Worm (Caenorhabditis elegans) whole organism, L1 larva: Measurements from ENCODE around the gene Y53C12A.11.
A peak's percentile ranks its signal among the peaks of the same experiment; 100 is the strongest.

Source experiments
- C04F5.9 ChIP-seq: sonication (generic microtip); optimal IDR thresholded peaks from 2 replicates; lab custom pipeline; 2016; ENCODE audit warnings: missing genetic modification characterization, missing compliant biosample characterization
- C34B4.2 ChIP-seq: sonication (generic microtip); optimal IDR thresholded peaks from 2 replicates; lab custom pipeline; 2017; ENCODE audit warnings: mild to moderate bottlenecking, missing genetic modification characterization, missing compliant biosample characterization
- F16B12.6 ChIP-seq: fragments of 150-350 bp; optimal IDR thresholded peaks from 2 replicates; lab custom pipeline; 2014; ENCODE audit warnings: missing biosample characterization, missing genetic modification characterization
- aly-2 ChIP-seq: fragments of 150-350 bp; optimal IDR thresholded peaks from 2 replicates; lab custom pipeline; 2014; ENCODE audit warnings: missing biosample characterization, missing genetic modification characterization
- ama-1 ChIP-seq: fragments of 150-350 bp; optimal IDR thresholded peaks from 2 replicates; lab custom pipeline; 2014
- blmp-1 ChIP-seq: fragments of 150-350 bp; optimal IDR thresholded peaks from 2 replicates; lab custom pipeline; 2014; ENCODE audit warnings: missing biosample characterization, missing genetic modification characterization
- ceh-63 ChIP-seq: fragments of 200-800 bp; sonication (Bioruptor generic); optimal IDR thresholded peaks from 2 replicates; lab custom pipeline; 2018; ENCODE audit warnings: mild to moderate bottlenecking, missing genetic modification characterization, missing compliant biosample characterization
- ceh-8 ChIP-seq: fragments of 200-800 bp; sonication (Bioruptor generic); optimal IDR thresholded peaks from 2 replicates; lab custom pipeline; 2018; ENCODE audit warnings: mild to moderate bottlenecking, missing genetic modification characterization, moderate library complexity, missing compliant biosample characterization
- ceh-82 ChIP-seq, 3 experiments: fragments of 150-350 bp in 1 of 3; sonication (generic microtip) in 2 of 3; optimal IDR thresholded peaks; 2 replicates each; lab custom pipeline; 2014 to 2017; ENCODE audit warnings: missing biosample characterization in 3 of 3, missing genetic modification characterization in 3 of 3
- ces-1 ChIP-seq: fragments of 150-350 bp; optimal IDR thresholded peaks from 2 replicates; lab custom pipeline; 2014; ENCODE audit warnings: missing biosample characterization, missing genetic modification reagents, missing genetic modification characterization
- efl-1 ChIP-seq, 4 experiments: fragments of 150-350 bp; optimal IDR thresholded peaks in 3 of 4; peaks in 1 of 4; 1 replicate in 1 of 4; 2 replicates in 3 of 4; lab custom pipeline; 2014; ENCODE audit warnings: missing biosample characterization in 2 of 4, missing genetic modification characterization in 2 of 4, missing genetic modification reagents in 2 of 4
- efl-3 ChIP-seq: fragments of 200-800 bp; sonication (Bioruptor generic); optimal IDR thresholded peaks from 2 replicates; lab custom pipeline; 2018; ENCODE audit warnings: mild to moderate bottlenecking, missing genetic modification characterization, missing compliant biosample characterization
- egl-13 ChIP-seq: sonication (generic microtip); optimal IDR thresholded peaks from 2 replicates; lab custom pipeline; 2016; ENCODE audit warnings: missing genotype, missing genetic modification reagents, missing genetic modification characterization, missing compliant biosample characterization
- elt-2 ChIP-seq: sonication (generic microtip); optimal IDR thresholded peaks from 2 replicates; lab custom pipeline; 2016; ENCODE audit warnings: missing genetic modification characterization, mild to moderate bottlenecking, inconsistent platforms, missing compliant biosample characterization, missing genetic modification reagents
- elt-3 ChIP-seq, 6 experiments: fragments of 150-350 bp in 1 of 6; sonication (generic microtip); optimal IDR thresholded peaks; 2 replicates each; lab custom pipeline; 2017 to 2018; ENCODE audit warnings: missing biosample characterization in 6 of 6, missing genetic modification characterization in 6 of 6, inconsistent platforms in 1 of 6
- ets-5 ChIP-seq: fragments of 200-800 bp; sonication (Bioruptor generic); IDR thresholded peaks from 2 replicates; pipeline ENCODE4 v1.3.6; 2022; ENCODE audit warnings: missing genetic modification characterization, missing compliant biosample characterization
- fkh-10 ChIP-seq: sonication (generic microtip); optimal IDR thresholded peaks from 2 replicates; lab custom pipeline; 2017; ENCODE audit warnings: missing biosample characterization, missing genetic modification reagents, missing genetic modification characterization
- fos-1 ChIP-seq: fragments of 150-350 bp; optimal IDR thresholded peaks from 2 replicates; lab custom pipeline; 2014; ENCODE audit warnings: missing biosample characterization, missing genetic modification characterization
- hlh-17 ChIP-seq: fragments of 200-800 bp; sonication (Bioruptor generic); optimal IDR thresholded peaks from 2 replicates; lab custom pipeline; 2018; ENCODE audit warnings: missing genetic modification characterization, mild to moderate bottlenecking, missing compliant biosample characterization, moderate library complexity, borderline replicate concordance
- irx-1 ChIP-seq: sonication (generic microtip); optimal IDR thresholded peaks from 2 replicates; lab custom pipeline; 2016; ENCODE audit warnings: missing genetic modification characterization, missing compliant biosample characterization
- lin-14 ChIP-seq: fragments of 200-800 bp; sonication (Bioruptor generic); optimal IDR thresholded peaks from 2 replicates; lab custom pipeline; 2018; ENCODE audit warnings: mild to moderate bottlenecking, missing genetic modification characterization, moderate library complexity, missing compliant biosample characterization
- lin-35 ChIP-seq, 2 experiments: fragments of 150-350 bp; optimal IDR thresholded peaks; 2 replicates each; lab custom pipeline; 2014; ENCODE audit warnings: missing biosample characterization in 2 of 2, missing genetic modification characterization in 2 of 2, missing genetic modification reagents in 2 of 2
- lir-3 ChIP-seq: sonication (generic microtip); optimal IDR thresholded peaks from 2 replicates; lab custom pipeline; 2016; ENCODE audit warnings: mild to moderate bottlenecking, missing genetic modification characterization, moderate library complexity, missing compliant biosample characterization; ENCODE audit not compliant: poor library complexity
- lsy-2 ChIP-seq, 2 experiments: fragments of 150-350 bp; optimal IDR thresholded peaks; 2 replicates each; lab custom pipeline; 2014; ENCODE audit warnings: missing biosample characterization in 2 of 2, missing genetic modification characterization in 2 of 2
- mab-9 ChIP-seq: fragments of 200-800 bp; sonication (Bioruptor generic); IDR thresholded peaks from 2 replicates; pipeline ENCODE4 v1.3.6; 2022; ENCODE audit warnings: missing genetic modification reagents, missing genetic modification characterization, missing compliant biosample characterization
- nhr-11 ChIP-seq: fragments of 150-350 bp; optimal IDR thresholded peaks from 2 replicates; lab custom pipeline; 2014; ENCODE audit warnings: missing biosample characterization, missing genetic modification characterization
- nhr-19 ChIP-seq: fragments of 200-800 bp; sonication (Bioruptor generic); conservative IDR thresholded peaks from 2 replicates; pipeline ENCODE4 v1.3.6; 2022; ENCODE audit warnings: missing genetic modification characterization, missing compliant biosample characterization
- nhr-20 ChIP-seq: sonication (generic microtip); optimal IDR thresholded peaks from 2 replicates; lab custom pipeline; 2016; ENCODE audit warnings: mild to moderate bottlenecking, missing genetic modification characterization, missing compliant biosample characterization
- nhr-237 ChIP-seq: fragments of 150-350 bp; optimal IDR thresholded peaks from 2 replicates; lab custom pipeline; 2014; ENCODE audit warnings: missing biosample characterization, missing genetic modification characterization
- nhr-71 ChIP-seq: sonication (generic microtip); optimal IDR thresholded peaks from 2 replicates; lab custom pipeline; 2016; ENCODE audit warnings: mild to moderate bottlenecking, missing genetic modification characterization, moderate library complexity, missing compliant biosample characterization
- nhr-77 ChIP-seq: fragments of 150-350 bp; optimal IDR thresholded peaks from 2 replicates; lab custom pipeline; 2014; ENCODE audit warnings: missing biosample characterization, missing genetic modification characterization
- nhr-85 ChIP-seq: sonication (generic microtip); peaks from one replicate; lab custom pipeline; 2016; ENCODE audit warnings: missing genetic modification characterization, inconsistent platforms, missing compliant biosample characterization
- nhr-90 ChIP-seq: sonication (generic microtip); optimal IDR thresholded peaks from 2 replicates; lab custom pipeline; 2016; ENCODE audit warnings: mild to moderate bottlenecking, missing genetic modification characterization, missing compliant biosample characterization; ENCODE audit not compliant: poor library complexity
- pag-3 ChIP-seq: sonication (generic microtip); optimal IDR thresholded peaks from 2 replicates; lab custom pipeline; 2017; ENCODE audit warnings: missing genetic modification characterization, mild to moderate bottlenecking, missing compliant biosample characterization, antibody characterized with exemption, borderline replicate concordance; ENCODE audit not compliant: insufficient read depth
- rnt-1 ChIP-seq: sonication (generic microtip); optimal IDR thresholded peaks from 2 replicates; lab custom pipeline; 2016; ENCODE audit warnings: mild to moderate bottlenecking, missing genetic modification characterization, moderate library complexity, missing compliant biosample characterization
- snpc-4 ChIP-seq: fragments of 150-350 bp; optimal IDR thresholded peaks from 2 replicates; lab custom pipeline; 2014; ENCODE audit warnings: missing biosample characterization, missing genetic modification characterization
- snu-23 ChIP-seq: sonication (generic microtip); optimal IDR thresholded peaks from 2 replicates; lab custom pipeline; 2016; ENCODE audit warnings: missing genetic modification characterization, missing compliant biosample characterization
- swsn-7 ChIP-seq: sonication (generic microtip); optimal IDR thresholded peaks from 2 replicates; lab custom pipeline; 2016; ENCODE audit warnings: missing genetic modification characterization, missing compliant biosample characterization
- tbx-2 ChIP-seq: sonication (generic microtip); optimal IDR thresholded peaks from 2 replicates; lab custom pipeline; 2016; ENCODE audit warnings: missing genetic modification characterization, missing compliant biosample characterization
- tlp-1 ChIP-seq: fragments of 150-350 bp; optimal IDR thresholded peaks from 2 replicates; lab custom pipeline; 2014; ENCODE audit warnings: missing biosample characterization, missing genetic modification characterization
- unc-130 ChIP-seq: fragments of 150-350 bp; optimal IDR thresholded peaks from 2 replicates; lab custom pipeline; 2017; ENCODE audit warnings: missing biosample characterization, missing genetic modification characterization, inconsistent platforms
- unc-62 ChIP-seq: fragments of 150-350 bp; optimal IDR thresholded peaks from 2 replicates; lab custom pipeline; 2014; ENCODE audit warnings: missing biosample characterization, missing genetic modification reagents, missing genetic modification characterization
- unc-98 ChIP-seq: fragments of 200-800 bp; sonication (Bioruptor generic); IDR thresholded peaks from 2 replicates; pipeline ENCODE4 v1.3.6; 2022; ENCODE audit warnings: missing genetic modification characterization, missing compliant biosample characterization
- vab-15 ChIP-seq: sonication (generic microtip); optimal IDR thresholded peaks from 2 replicates; lab custom pipeline; 2017; ENCODE audit warnings: missing genotype, mild to moderate bottlenecking, missing genetic modification characterization, missing compliant biosample characterization
- xbp-1 ChIP-seq: sonication (generic microtip); optimal IDR thresholded peaks from 2 replicates; lab custom pipeline; 2016; ENCODE audit warnings: missing genetic modification characterization, missing compliant biosample characterization
- zag-1 ChIP-seq: fragments of 150-350 bp; optimal IDR thresholded peaks from 2 replicates; lab custom pipeline; 2014; ENCODE audit warnings: missing biosample characterization, missing genetic modification characterization
- zip-4 ChIP-seq: fragments of 200-800 bp; sonication (Bioruptor generic); optimal IDR thresholded peaks from 2 replicates; lab custom pipeline; 2018; ENCODE audit warnings: mild to moderate bottlenecking, missing genetic modification characterization, moderate library complexity, missing compliant biosample characterization
- ztf-4 ChIP-seq: fragments of 150-350 bp; optimal IDR thresholded peaks from 2 replicates; lab custom pipeline; 2014; ENCODE audit warnings: missing biosample characterization, missing genetic modification characterization

Gene Y53C12A.11

ce11 chrII:9753056-9753455 is 34.6 kb upstream of the Y53C12A.11 start, which contains the start of gene Y53C12B.7:
TSS of gene Y53C12B.7 (minus strand) at chrII:9753218.
- TF ChIP-seq nhr-20 (tag; lab: Kevin White, UChicago): peak; percentile 52
- TF ChIP-seq elt-3 (tag; optimal IDR thresholded peaks at IDR 0.05; lab: Kevin White, UChicago): peak in 2 of 6 experiments; percentile 61 to 81
- TF ChIP-seq nhr-71 (tag; lab: Kevin White, UChicago): peak; percentile 7
- TF ChIP-seq lin-14: peak; percentile 49
- no peak for TF ChIP-seq zag-1
- TF ChIP-seq blmp-1: peak; percentile 43

ce11 chrII:9752278-9752677 is 33.8 kb upstream of the Y53C12A.11 start:
- TF ChIP-seq nhr-85 (peak; percentile 89), nhr-77 (tag; lab: Kevin White, UChicago) (no peak), nhr-237 (tag; lab: Kevin White, UChicago) (no peak), ceh-63 (GFP tag; lab: Kevin White, UChicago) (no peak), ets-5 (GFP tag; lab: Robert Waterston, UW) (no peak), tbx-2 (tag; lab: Kevin White, UChicago) (no peak), swsn-7 (tag; lab: Kevin White, UChicago) (no peak), blmp-1 (peak; percentile 13), unc-62 (no peak), elt-3 (tag; optimal IDR thresholded peaks at IDR 0.05; lab: Kevin White, UChicago) (peak in 4 of 6 experiments; percentile 32 to 86 (median 74)), nhr-20 (tag; lab: Kevin White, UChicago) (peak; percentile 77), lin-35 (GFP tag; optimal IDR thresholded peaks at IDR 0.05; lab: Kevin White, UChicago) (peak in 1 of 2 experiments; percentile 27), mab-9 (GFP tag; lab: Robert Waterston, UW) (no peak), efl-3 (GFP tag; lab: Kevin White, UChicago) (no peak), irx-1 (no peak), lin-14 (peak; percentile 65), ama-1 (no peak), ces-1 (no peak), nhr-71 (tag; lab: Kevin White, UChicago) (peak; percentile 57), C04F5.9 (no peak), unc-98 (no peak), lsy-2 (tag; optimal IDR thresholded peaks at IDR 0.05; lab: Kevin White, UChicago) (peak in 1 of 2 experiments; percentile 23), ceh-8 (GFP tag; lab: Kevin White, UChicago) (no peak), nhr-90 (tag; lab: Kevin White, UChicago) (peak; percentile 42), vab-15 (tag; lab: Kevin White, UChicago) (no peak), elt-2 (tag; lab: Kevin White, UChicago) (no peak), efl-1 (optimal IDR thresholded peaks at IDR 0.05; lab: Kevin White, UChicago) (no peak), efl-1 (GFP tag; optimal IDR thresholded peaks at IDR 0.05 in 1 of 2; lab: Kevin White, UChicago) (no peak), nhr-19 (GFP tag; lab: Robert Waterston, UW) (peak; percentile 40), aly-2 (tag; lab: Kevin White, UChicago) (no peak), snu-23 (GFP tag; lab: Kevin White, UChicago) (peak; percentile 46), tlp-1 (no peak), rnt-1 (tag; lab: Kevin White, UChicago) (no peak)

DNA sequence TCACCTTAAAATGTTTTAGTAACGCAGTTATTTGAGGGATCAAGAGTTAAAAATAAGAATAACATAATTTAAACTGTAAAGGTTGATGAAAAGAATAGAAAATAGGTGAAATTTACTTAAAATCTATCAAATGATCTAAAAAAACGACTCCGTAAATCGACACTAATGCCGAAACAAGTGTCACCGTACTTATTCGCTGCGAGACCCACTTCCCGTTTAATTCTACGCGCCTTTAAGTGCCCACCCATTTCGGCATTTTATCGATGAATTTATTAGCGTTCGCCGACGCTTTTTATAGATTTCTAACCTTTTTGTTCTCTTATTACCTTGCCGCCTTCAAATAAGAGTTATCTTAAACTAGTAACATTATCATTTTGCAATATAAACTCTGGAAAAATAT is 27.6 kb upstream of the Y53C12A.11 start, which contains the start of the genes Y53C12B.1 and nos-3:
Gene Y53C12B.1 (minus strand): TSS at position 10 of the 400 bp plus-strand sequence.
Gene nos-3 (plus strand): TSS at position 248 of the 400 bp plus-strand sequence.
- TF ChIP-seq egl-13: peak; percentile 39
- TF ChIP-seq lin-14: peak; percentile 80
- TF ChIP-seq elt-3 (tag; optimal IDR thresholded peaks at IDR 0.05; lab: Kevin White, UChicago): peak in 3 of 6 experiments; percentile 8 to 81 (median 69)
- peak; percentile 42 for TF ChIP-seq fos-1 (tag; lab: Kevin White, UChicago)
- peak; percentile 27 for TF ChIP-seq fkh-10
- TF ChIP-seq lir-3: peak; percentile 63
- TF ChIP-seq hlh-17 (GFP tag; lab: Kevin White, UChicago): no peak
- peak; percentile 80 for TF ChIP-seq xbp-1 (tag; lab: Kevin White, UChicago)
- TF ChIP-seq unc-98: no peak
- TF ChIP-seq mab-9 (GFP tag; lab: Robert Waterston, UW): no peak
- peak; percentile 54 to 84 (median 77) for TF ChIP-seq ceh-82 (tag; optimal IDR thresholded peaks at IDR 0.05; lab: Kevin White, UChicago)
- peak; percentile 68 for TF ChIP-seq nhr-90 (tag; lab: Kevin White, UChicago)
- no peak for TF ChIP-seq C34B4.2
- TF ChIP-seq snpc-4: peak; percentile 27
- TF ChIP-seq irx-1: peak; percentile 68
- TF ChIP-seq nhr-19 (GFP tag; lab: Robert Waterston, UW): peak; percentile 82
- TF ChIP-seq nhr-11 (tag; lab: Kevin White, UChicago): peak; percentile 62
- peak; percentile 9 for TF ChIP-seq nhr-237 (tag; lab: Kevin White, UChicago)
- no peak for TF ChIP-seq pag-3
- peak; percentile 73 for TF ChIP-seq unc-130 (tag; lab: Kevin White, UChicago)
- TF ChIP-seq F16B12.6 (tag; lab: Kevin White, UChicago): peak; percentile 65
- no peak for TF ChIP-seq ztf-4 (tag; lab: Kevin White, UChicago)
- TF ChIP-seq efl-3 (GFP tag; lab: Kevin White, UChicago): no peak
- TF ChIP-seq zip-4: no peak
